Worm (Caenorhabditis elegans) whole organism, L1 larva: ENCODE data around the gene nhr-65.

Experiments
- C16A3.4 ChIP-seq: fragments of 150-350 bp; optimal IDR thresholded peaks from 2 replicates; lab custom pipeline; 2014; ENCODE audit warnings: missing biosample characterization, missing genetic modification characterization
- C34B4.2 ChIP-seq: sonication (generic microtip); optimal IDR thresholded peaks from 2 replicates; lab custom pipeline; 2017; ENCODE audit warnings: mild to moderate bottlenecking, missing genetic modification characterization, missing compliant biosample characterization
- F16B12.6 ChIP-seq: fragments of 150-350 bp; optimal IDR thresholded peaks from 2 replicates; lab custom pipeline; 2014; ENCODE audit warnings: missing biosample characterization, missing genetic modification characterization
- ama-1 ChIP-seq: fragments of 150-350 bp; optimal IDR thresholded peaks from 2 replicates; lab custom pipeline; 2014
- blmp-1 ChIP-seq: fragments of 150-350 bp; optimal IDR thresholded peaks from 2 replicates; lab custom pipeline; 2014; ENCODE audit warnings: missing biosample characterization, missing genetic modification characterization
- ceh-63 ChIP-seq: fragments of 200-800 bp; sonication (Bioruptor generic); optimal IDR thresholded peaks from 2 replicates; lab custom pipeline; 2018; ENCODE audit warnings: mild to moderate bottlenecking, missing genetic modification characterization, missing compliant biosample characterization
- ceh-8 ChIP-seq: fragments of 200-800 bp; sonication (Bioruptor generic); optimal IDR thresholded peaks from 2 replicates; lab custom pipeline; 2018; ENCODE audit warnings: mild to moderate bottlenecking, missing genetic modification characterization, moderate library complexity, missing compliant biosample characterization
- ceh-88 ChIP-seq: fragments of 200-800 bp; sonication (Bioruptor generic); IDR thresholded peaks from 2 replicates; pipeline ENCODE4 v1.3.6; 2022; ENCODE audit warnings: missing genetic modification characterization, missing compliant biosample characterization
- ces-1 ChIP-seq: fragments of 150-350 bp; optimal IDR thresholded peaks from 2 replicates; lab custom pipeline; 2014; ENCODE audit warnings: missing biosample characterization, missing genetic modification reagents, missing genetic modification characterization
- dpl-1 ChIP-seq, 3 experiments: fragments of 150-350 bp in 2 of 3; sonication (generic microtip) in 1 of 3; optimal IDR thresholded peaks; 2 replicates each; lab custom pipeline; 2014 to 2017; ENCODE audit warnings: missing biosample characterization in 3 of 3, missing genetic modification characterization in 3 of 3, missing genetic modification reagents in 3 of 3
- dsc-1 ChIP-seq: sonication (generic microtip); optimal IDR thresholded peaks from 2 replicates; lab custom pipeline; 2016; ENCODE audit warnings: mild to moderate bottlenecking, missing genetic modification characterization, missing compliant biosample characterization
- efl-1 ChIP-seq, 4 experiments: fragments of 150-350 bp; optimal IDR thresholded peaks in 3 of 4; peaks in 1 of 4; 1 replicate in 1 of 4; 2 replicates in 3 of 4; lab custom pipeline; 2014; ENCODE audit warnings: missing biosample characterization in 2 of 4, missing genetic modification characterization in 2 of 4, missing genetic modification reagents in 2 of 4
- egl-13 ChIP-seq: sonication (generic microtip); optimal IDR thresholded peaks from 2 replicates; lab custom pipeline; 2016; ENCODE audit warnings: missing genotype, missing genetic modification reagents, missing genetic modification characterization, missing compliant biosample characterization
- elt-2 ChIP-seq: sonication (generic microtip); optimal IDR thresholded peaks from 2 replicates; lab custom pipeline; 2016; ENCODE audit warnings: missing genetic modification characterization, mild to moderate bottlenecking, inconsistent platforms, missing compliant biosample characterization, missing genetic modification reagents
- ets-5 ChIP-seq: fragments of 200-800 bp; sonication (Bioruptor generic); IDR thresholded peaks from 2 replicates; pipeline ENCODE4 v1.3.6; 2022; ENCODE audit warnings: missing genetic modification characterization, missing compliant biosample characterization
- fkh-10 ChIP-seq: sonication (generic microtip); optimal IDR thresholded peaks from 2 replicates; lab custom pipeline; 2017; ENCODE audit warnings: missing biosample characterization, missing genetic modification reagents, missing genetic modification characterization
- fkh-4 ChIP-seq: sonication (generic microtip); optimal IDR thresholded peaks from 2 replicates; lab custom pipeline; 2016; ENCODE audit warnings: missing compliant biosample characterization, missing genetic modification characterization, borderline replicate concordance
- fkh-8 ChIP-seq: sonication (generic microtip); optimal IDR thresholded peaks from 2 replicates; lab custom pipeline; 2016; ENCODE audit warnings: mild to moderate bottlenecking, missing genetic modification characterization, missing compliant biosample characterization
- hlh-4 ChIP-seq: sonication (generic microtip); optimal IDR thresholded peaks from 2 replicates; lab custom pipeline; 2016; ENCODE audit warnings: mild to moderate bottlenecking, missing genetic modification characterization, missing compliant biosample characterization
- isw-1 ChIP-seq: fragments of 200-800 bp; sonication (Bioruptor generic); IDR thresholded peaks from 2 replicates; pipeline ENCODE4 v1.3.6; 2022; ENCODE audit warnings: missing genetic modification characterization, missing compliant biosample characterization
- lin-15B ChIP-seq: fragments of 150-350 bp; sonication (generic microtip); optimal IDR thresholded peaks from 3 replicates; lab custom pipeline; 2014; ENCODE audit warnings: missing biosample characterization, missing genetic modification characterization
- lin-35 ChIP-seq, 2 experiments: fragments of 150-350 bp; optimal IDR thresholded peaks; 2 replicates each; lab custom pipeline; 2014; ENCODE audit warnings: missing biosample characterization in 2 of 2, missing genetic modification characterization in 2 of 2, missing genetic modification reagents in 2 of 2
- mdl-1 ChIP-seq, 2 experiments: fragments of 150-350 bp; optimal IDR thresholded peaks; 2 replicates each; lab custom pipeline; 2014 to 2017; ENCODE audit warnings: missing biosample characterization in 2 of 2, missing genetic modification characterization in 2 of 2, inconsistent platforms in 1 of 2
- mef-2 ChIP-seq: fragments of 150-350 bp; optimal IDR thresholded peaks from 2 replicates; lab custom pipeline; 2014; ENCODE audit warnings: missing biosample characterization, missing genetic modification characterization
- mep-1 ChIP-seq: fragments of 150-350 bp; optimal IDR thresholded peaks from 2 replicates; lab custom pipeline; 2014; ENCODE audit warnings: missing biosample characterization, missing genetic modification characterization
- nhr-12 ChIP-seq: sonication (generic microtip); optimal IDR thresholded peaks from 2 replicates; lab custom pipeline; 2017; ENCODE audit warnings: missing biosample characterization, missing genetic modification characterization
- nhr-19 ChIP-seq: fragments of 200-800 bp; sonication (Bioruptor generic); conservative IDR thresholded peaks from 2 replicates; pipeline ENCODE4 v1.3.6; 2022; ENCODE audit warnings: missing genetic modification characterization, missing compliant biosample characterization
- nhr-237 ChIP-seq: fragments of 150-350 bp; optimal IDR thresholded peaks from 2 replicates; lab custom pipeline; 2014; ENCODE audit warnings: missing biosample characterization, missing genetic modification characterization
- nhr-47 ChIP-seq: sonication (generic microtip); optimal IDR thresholded peaks from 2 replicates; lab custom pipeline; 2016; ENCODE audit warnings: mild to moderate bottlenecking, missing genetic modification characterization, moderate library complexity, missing compliant biosample characterization
- nhr-77 ChIP-seq: fragments of 150-350 bp; optimal IDR thresholded peaks from 2 replicates; lab custom pipeline; 2014; ENCODE audit warnings: missing biosample characterization, missing genetic modification characterization
- nhr-85 ChIP-seq: sonication (generic microtip); peaks from one replicate; lab custom pipeline; 2016; ENCODE audit warnings: missing genetic modification characterization, inconsistent platforms, missing compliant biosample characterization
- pag-3 ChIP-seq: sonication (generic microtip); optimal IDR thresholded peaks from 2 replicates; lab custom pipeline; 2017; ENCODE audit warnings: missing genetic modification characterization, mild to moderate bottlenecking, missing compliant biosample characterization, antibody characterized with exemption, borderline replicate concordance; ENCODE audit not compliant: insufficient read depth
- pqm-1 ChIP-seq: sonication (generic microtip); optimal IDR thresholded peaks from 3 replicates; lab custom pipeline; 2017; ENCODE audit warnings: missing biosample characterization, missing genetic modification characterization
- sox-4 ChIP-seq: sonication (generic microtip); optimal IDR thresholded peaks from 2 replicates; lab custom pipeline; 2016; ENCODE audit warnings: missing genetic modification characterization, missing compliant biosample characterization
- sptf-1 ChIP-seq: fragments of 150-350 bp; optimal IDR thresholded peaks from 2 replicates; lab custom pipeline; 2014; ENCODE audit warnings: missing biosample characterization, missing genetic modification characterization
- tlp-1 ChIP-seq: fragments of 150-350 bp; optimal IDR thresholded peaks from 2 replicates; lab custom pipeline; 2014; ENCODE audit warnings: missing biosample characterization, missing genetic modification characterization
- unc-130 ChIP-seq: fragments of 150-350 bp; optimal IDR thresholded peaks from 2 replicates; lab custom pipeline; 2017; ENCODE audit warnings: missing biosample characterization, missing genetic modification characterization, inconsistent platforms
- unc-62 ChIP-seq: fragments of 150-350 bp; optimal IDR thresholded peaks from 2 replicates; lab custom pipeline; 2014; ENCODE audit warnings: missing biosample characterization, missing genetic modification reagents, missing genetic modification characterization
- unc-86 ChIP-seq: sonication (generic microtip); optimal IDR thresholded peaks from 2 replicates; lab custom pipeline; 2016; ENCODE audit warnings: missing genetic modification characterization, missing compliant biosample characterization
- unc-98 ChIP-seq: fragments of 200-800 bp; sonication (Bioruptor generic); IDR thresholded peaks from 2 replicates; pipeline ENCODE4 v1.3.6; 2022; ENCODE audit warnings: missing genetic modification characterization, missing compliant biosample characterization
- xbp-1 ChIP-seq: sonication (generic microtip); optimal IDR thresholded peaks from 2 replicates; lab custom pipeline; 2016; ENCODE audit warnings: missing genetic modification characterization, missing compliant biosample characterization
- zip-4 ChIP-seq: fragments of 200-800 bp; sonication (Bioruptor generic); optimal IDR thresholded peaks from 2 replicates; lab custom pipeline; 2018; ENCODE audit warnings: mild to moderate bottlenecking, missing genetic modification characterization, moderate library complexity, missing compliant biosample characterization

Gene nhr-65

ce11 chrV:18894924-18895388 is 55.9 kb downstream of the nhr-65 start, which contains the start of gene emb-4 (continued):
- TF ChIP-seq pqm-1 (tag; lab: Kevin White, UChicago) (no peak), xbp-1 (peak; percentile 57), nhr-237 (tag; lab: Kevin White, UChicago) (no peak), fkh-10 (GFP tag; lab: Kevin White, UChicago) (no peak), isw-1 (GFP tag; lab: Robert Waterston, UW) (peak; percentile 26; the same call in 1 of the 2 replicates), sox-4 (tag; lab: Kevin White, UChicago) (peak; percentile 21), C34B4.2 (tag; lab: Kevin White, UChicago) (no peak), mef-2 (tag; lab: Kevin White, UChicago) (no peak), nhr-47 (tag; lab: Kevin White, UChicago) (peak; percentile 76), C16A3.4 (peak; percentile 17), hlh-4 (tag; lab: Kevin White, UChicago) (no peak), mep-1 (tag; lab: Kevin White, UChicago) (peak; percentile 88), lin-35 (GFP tag; optimal IDR thresholded peaks at IDR 0.05; lab: Kevin White, UChicago) (peak; percentile 57 to 61), efl-1 (optimal IDR thresholded peaks at IDR 0.05; lab: Kevin White, UChicago) (peak; percentile 30 to 65), efl-1 (GFP tag; optimal IDR thresholded peaks at IDR 0.05 in 1 of 2; lab: Kevin White, UChicago) (peak; percentile 74 to 96), blmp-1 (tag; lab: Kevin White, UChicago) (peak; percentile 26), unc-98 (GFP tag; lab: Robert Waterston, UW) (no peak), ama-1 (lab: Kevin White, UChicago) (no peak), ceh-63 (GFP tag; lab: Kevin White, UChicago) (no peak), dpl-1 (GFP tag; optimal IDR thresholded peaks at IDR 0.05; lab: Kevin White, UChicago) (peak; percentile 62 to 71 (median 68)), dsc-1 (tag; lab: Kevin White, UChicago) (peak; percentile 65), fkh-8 (peak; percentile 41), nhr-85 (peak; percentile 77), mdl-1 (tag; optimal IDR thresholded peaks at IDR 0.05; lab: Kevin White, UChicago) (no peak), nhr-12 (tag; lab: Kevin White, UChicago) (no peak), ceh-8 (GFP tag; lab: Kevin White, UChicago) (no peak), ets-5 (GFP tag; lab: Robert Waterston, UW) (no peak), tlp-1 (tag; lab: Kevin White, UChicago) (no peak), lin-15B (tag; lab: Kevin White, UChicago) (no peak), F16B12.6 (tag; lab: Kevin White, UChicago) (peak; percentile 11), ces-1 (GFP tag; lab: Kevin White, UChicago) (no peak), unc-62 (no peak), fkh-4 (tag; lab: Kevin White, UChicago) (no peak), pag-3 (tag; lab: Kevin White, UChicago) (no peak), egl-13 (tag; lab: Kevin White, UChicago) (no peak), elt-2 (tag; lab: Kevin White, UChicago) (no peak), nhr-19 (GFP tag; lab: Robert Waterston, UW) (peak; percentile 81), sptf-1 (no peak), zip-4 (GFP tag; lab: Kevin White, UChicago) (no peak), ceh-88 (no peak), nhr-77 (tag; lab: Kevin White, UChicago) (no peak), unc-130 (tag; lab: Kevin White, UChicago) (peak; percentile 15), unc-86 (tag; lab: Kevin White, UChicago) (peak; percentile 42)
